Worm (Caenorhabditis elegans) whole organism, mixed stage, embryonic: Measurements from ENCODE around the gene C23H5.15.

ENCODE experiments used
- M03D4.4 ChIP-seq: sonication (generic microtip); optimal IDR thresholded peaks from 2 replicates; lab custom pipeline; 2017; ENCODE audit warnings: mild to moderate bottlenecking, missing genetic modification characterization, missing compliant biosample characterization
- bed-3 ChIP-seq: fragments of 200-800 bp; sonication (Bioruptor generic); optimal IDR thresholded peaks from 3 replicates; lab custom pipeline; 2018; ENCODE audit warnings: mild to moderate bottlenecking, missing genetic modification characterization, moderate library complexity, missing compliant biosample characterization
- blmp-1 ChIP-seq: fragments of 150-350 bp; optimal IDR thresholded peaks from 2 replicates; lab custom pipeline; 2014; ENCODE audit warnings: missing biosample characterization, missing genetic modification characterization
- ceh-39 ChIP-seq: fragments of 150-350 bp; optimal IDR thresholded peaks from 2 replicates; lab custom pipeline; 2014; ENCODE audit warnings: missing biosample characterization, missing genetic modification characterization
- ceh-43 ChIP-seq: fragments of 200-800 bp; sonication (Bioruptor generic); optimal IDR thresholded peaks from 2 replicates; lab custom pipeline; 2018; ENCODE audit warnings: mild to moderate bottlenecking, missing genetic modification characterization, moderate library complexity, missing compliant biosample characterization
- ces-1 ChIP-seq: fragments of 150-350 bp; optimal IDR thresholded peaks from 2 replicates; lab custom pipeline; 2014; ENCODE audit warnings: missing biosample characterization, missing genetic modification reagents, missing genetic modification characterization
- drap-1 ChIP-seq: fragments of 200-800 bp; sonication (Bioruptor generic); optimal IDR thresholded peaks from 3 replicates; lab custom pipeline; 2018; ENCODE audit warnings: mild to moderate bottlenecking, missing genetic modification characterization, missing compliant biosample characterization
- elt-1 ChIP-seq: sonication (generic microtip); optimal IDR thresholded peaks from 2 replicates; lab custom pipeline; 2017; ENCODE audit warnings: missing genetic modification characterization, mild to moderate bottlenecking, missing compliant biosample characterization, antibody characterized with exemption, moderate library complexity, borderline replicate concordance; ENCODE audit not compliant: insufficient read depth
- flh-1 ChIP-seq: fragments of 200-800 bp; sonication (Bioruptor generic); optimal IDR thresholded peaks from 2 replicates; lab custom pipeline; 2018; ENCODE audit warnings: mild to moderate bottlenecking, missing genetic modification characterization, moderate library complexity, missing compliant biosample characterization
- ham-2 ChIP-seq: fragments of 200-800 bp; sonication (Bioruptor generic); optimal IDR thresholded peaks from 2 replicates; lab custom pipeline; 2018; ENCODE audit warnings: mild to moderate bottlenecking, missing genetic modification characterization, missing compliant biosample characterization
- hlh-1 ChIP-seq: fragments of 150-350 bp; optimal IDR thresholded peaks from 2 replicates; lab custom pipeline; 2014; ENCODE audit warnings: missing biosample characterization, missing genetic modification reagents, missing genetic modification characterization
- lin-13 ChIP-seq: fragments of 150-350 bp; optimal IDR thresholded peaks from 2 replicates; lab custom pipeline; 2014; ENCODE audit warnings: missing biosample characterization, missing genetic modification characterization
- lin-32 ChIP-seq: fragments of 200-800 bp; sonication (Bioruptor generic); optimal IDR thresholded peaks from 2 replicates; lab custom pipeline; 2018; ENCODE audit warnings: mild to moderate bottlenecking, missing genetic modification characterization, missing compliant biosample characterization
- lsy-2 ChIP-seq: fragments of 150-350 bp; optimal IDR thresholded peaks from 2 replicates; lab custom pipeline; 2014; ENCODE audit warnings: missing biosample characterization, missing genetic modification characterization
- mep-1 ChIP-seq: fragments of 150-350 bp; optimal IDR thresholded peaks from 2 replicates; lab custom pipeline; 2017; ENCODE audit warnings: missing biosample characterization, missing genetic modification reagents, missing genetic modification characterization, inconsistent platforms
- mls-2 ChIP-seq: sonication (generic microtip); optimal IDR thresholded peaks from 2 replicates; lab custom pipeline; 2016; ENCODE audit warnings: mild to moderate bottlenecking, missing genetic modification characterization, moderate library complexity, missing compliant biosample characterization
- nhr-12 ChIP-seq: fragments of 150-350 bp; optimal IDR thresholded peaks from 2 replicates; lab custom pipeline; 2014; ENCODE audit warnings: missing biosample characterization, missing genetic modification characterization
- nhr-2 ChIP-seq: fragments of 150-350 bp; optimal IDR thresholded peaks from 2 replicates; lab custom pipeline; 2014; ENCODE audit warnings: missing biosample characterization, missing genetic modification characterization
- nhr-237 ChIP-seq: fragments of 150-350 bp; optimal IDR thresholded peaks from 2 replicates; lab custom pipeline; 2014; ENCODE audit warnings: missing biosample characterization, missing genetic modification characterization
- nhr-28 ChIP-seq: fragments of 150-350 bp; optimal IDR thresholded peaks from 2 replicates; lab custom pipeline; 2014; ENCODE audit warnings: missing biosample characterization, missing genetic modification characterization
- nhr-76 ChIP-seq: sonication (generic microtip); optimal IDR thresholded peaks from 2 replicates; lab custom pipeline; 2017; ENCODE audit warnings: missing biosample characterization, missing genetic modification characterization
- pha-4 ChIP-seq: fragments of 150-350 bp; optimal IDR thresholded peaks from 2 replicates; lab custom pipeline; 2018; ENCODE audit warnings: missing biosample characterization, missing genetic modification reagents, missing genetic modification characterization
- sem-2 ChIP-seq: fragments of 200-800 bp; sonication (Bioruptor generic); optimal IDR thresholded peaks from 2 replicates; lab custom pipeline; 2018; ENCODE audit warnings: mild to moderate bottlenecking, missing genetic modification characterization, missing compliant biosample characterization
- tbx-8 ChIP-seq: fragments of 200-800 bp; sonication (Bioruptor generic); optimal IDR thresholded peaks from 2 replicates; lab custom pipeline; 2018; ENCODE audit warnings: mild to moderate bottlenecking, missing genetic modification characterization, moderate library complexity, missing compliant biosample characterization
- unc-120 ChIP-seq: sonication (generic microtip); optimal IDR thresholded peaks from 2 replicates; lab custom pipeline; 2017; ENCODE audit warnings: missing genetic modification characterization, missing compliant biosample characterization; ENCODE audit not compliant: poor library complexity, severe bottlenecking
- unc-39 ChIP-seq: fragments of 150-350 bp; optimal IDR thresholded peaks from 2 replicates; lab custom pipeline; 2014; ENCODE audit warnings: missing biosample characterization, missing genetic modification characterization
- zip-8 ChIP-seq: fragments of 150-350 bp; optimal IDR thresholded peaks from 2 replicates; lab custom pipeline; 2014; ENCODE audit warnings: missing biosample characterization, missing genetic modification characterization
- ztf-11 ChIP-seq: fragments of 150-350 bp; optimal IDR thresholded peaks from 2 replicates; lab custom pipeline; 2014; ENCODE audit warnings: missing biosample characterization, missing genetic modification characterization

Gene C23H5.15

ce11 chrIV:2122488-2122887 is 19.8 kb upstream of the C23H5.15 start, which contains the start of gene glb-7:
Gene glb-7, plus strand, starts transcription at chrIV:2122788.
- no peak for TF ChIP-seq nhr-28
- TF ChIP-seq tbx-8 (GFP tag; lab: Kevin White, UChicago) = no peak
- TF ChIP-seq flh-1 (GFP tag; lab: Kevin White, UChicago) = no peak
- no peak for TF ChIP-seq unc-120 (tag; lab: Kevin White, UChicago)
- no peak for TF ChIP-seq elt-1 (tag; lab: Kevin White, UChicago)
- TF ChIP-seq nhr-12 (tag; lab: Kevin White, UChicago) = no peak

ce11 chrIV:2117268-2117667 is 14.6 kb upstream of the C23H5.15 start:
- TF ChIP-seq lsy-2 (tag; lab: Kevin White, UChicago) (no peak), ceh-39 (no peak), pha-4 (tag; lab: Kevin White, UChicago) (no peak), hlh-1 (tag; lab: Kevin White, UChicago) (no peak), tbx-8 (GFP tag; lab: Kevin White, UChicago) (no peak), bed-3 (GFP tag; lab: Kevin White, UChicago) (no peak), nhr-28 (no peak), unc-39 (tag; lab: Kevin White, UChicago) (no peak), blmp-1 (tag; lab: Kevin White, UChicago) (no peak), mep-1 (no peak), ceh-43 (no peak), nhr-12 (tag; lab: Kevin White, UChicago) (no peak), nhr-76 (no peak), M03D4.4 (tag; lab: Kevin White, UChicago) (no peak), ztf-11 (tag; lab: Kevin White, UChicago) (no peak), flh-1 (GFP tag; lab: Kevin White, UChicago) (no peak), zip-8 (tag; lab: Kevin White, UChicago) (no peak), elt-1 (tag; lab: Kevin White, UChicago) (no peak), lin-13 (no peak), unc-120 (tag; lab: Kevin White, UChicago) (no peak)
- TF ChIP-seq, all 35 proteins: peak for 0

- TF ChIP-seq hlh-1 (tag; lab: Kevin White, UChicago) (no peak), unc-39 (tag; lab: Kevin White, UChicago) (no peak), drap-1 (no peak), ceh-39 (no peak), ces-1 (no peak), M03D4.4 (tag; lab: Kevin White, UChicago) (no peak), zip-8 (tag; lab: Kevin White, UChicago) (no peak), lsy-2 (tag; lab: Kevin White, UChicago) (no peak), unc-120 (tag; lab: Kevin White, UChicago) (no peak), tbx-8 (GFP tag; lab: Kevin White, UChicago) (no peak), ham-2 (GFP tag; lab: Kevin White, UChicago) (no peak), blmp-1 (tag; lab: Kevin White, UChicago) (no peak), flh-1 (GFP tag; lab: Kevin White, UChicago) (no peak), elt-1 (tag; lab: Kevin White, UChicago) (no peak), sem-2 (GFP tag; lab: Kevin White, UChicago) (no peak), nhr-28 (no peak), nhr-12 (tag; lab: Kevin White, UChicago) (no peak), nhr-237 (no peak), nhr-2 (no peak)
Measured at ce11 chrIV:2114337-2114736, 11.6 kb upstream of the C23H5.15 start, which contains the start of gene xbx-4. Gene xbx-4, plus strand, starts transcription at chrIV:2114637.

ce11 chrIV:2113362-2114056 is 10.8 kb upstream of the C23H5.15 start, which contains the start of gene C23H5.8:
Gene C23H5.8, minus strand, starts transcription at chrIV:2113412.
- TF ChIP-seq lin-32 (GFP tag; lab: Kevin White, UChicago) (no peak), lsy-2 (tag; lab: Kevin White, UChicago) (no peak), mep-1 (no peak), M03D4.4 (tag; lab: Kevin White, UChicago) (no peak), ceh-43 (no peak), nhr-2 (no peak), mls-2 (no peak), ceh-39 (no peak), flh-1 (GFP tag; lab: Kevin White, UChicago) (no peak), unc-39 (tag; lab: Kevin White, UChicago) (no peak), nhr-12 (tag; lab: Kevin White, UChicago) (no peak), zip-8 (tag; lab: Kevin White, UChicago) (no peak), lin-13 (no peak), elt-1 (tag; lab: Kevin White, UChicago) (no peak), pha-4 (tag; lab: Kevin White, UChicago) (no peak), drap-1 (no peak)
